Worm (Caenorhabditis elegans) whole organism, young adult: ENCODE measurements around the gene dph-3.

Experiments used
- C06A6.2 ChIP-seq: fragments of 200-800 bp; sonication (Bioruptor generic); conservative IDR thresholded peaks from 2 replicates; pipeline ENCODE4 v1.3.6; 2022; ENCODE audit warnings: missing genetic modification characterization, missing compliant biosample characterization
- F23B12.7 ChIP-seq: sonication (generic microtip); optimal IDR thresholded peaks from 2 replicates; lab custom pipeline; 2017; ENCODE audit warnings: missing genetic modification characterization, mild to moderate bottlenecking, missing compliant biosample characterization, antibody characterized with exemption, moderate library complexity; ENCODE audit not compliant: insufficient read depth
- F39B2.1 ChIP-seq: fragments of 200-800 bp; sonication (Bioruptor generic); IDR thresholded peaks from 2 replicates; pipeline ENCODE4 v1.3.6; 2022; ENCODE audit warnings: missing genetic modification reagents, missing genetic modification characterization, missing compliant biosample characterization
- Y95B8A.8 ChIP-seq: fragments of 200-800 bp; sonication (Bioruptor generic); IDR thresholded peaks from 2 replicates; pipeline ENCODE4 v1.3.6; 2022; ENCODE audit warnings: missing genetic modification reagents, missing genetic modification characterization, missing compliant biosample characterization
- ZK185.1 ChIP-seq: sonication (generic microtip); optimal IDR thresholded peaks from 2 replicates; lab custom pipeline; 2016; ENCODE audit warnings: mild to moderate bottlenecking, missing genetic modification characterization, missing compliant biosample characterization; ENCODE audit not compliant: poor library complexity, severe bottlenecking
- atf-7 ChIP-seq: sonication (generic microtip); optimal IDR thresholded peaks from 2 replicates; lab custom pipeline; 2017; ENCODE audit warnings: mild to moderate bottlenecking, missing genetic modification characterization, missing compliant biosample characterization
- ccch-3 ChIP-seq: fragments of 200-800 bp; sonication (Bioruptor generic); optimal IDR thresholded peaks from 2 replicates; lab custom pipeline; 2018; ENCODE audit warnings: mild to moderate bottlenecking, missing genetic modification characterization, missing compliant biosample characterization
- ceh-40 ChIP-seq: fragments of 200-800 bp; sonication (Bioruptor generic); IDR thresholded peaks from 2 replicates; pipeline ENCODE4 v1.3.6; 2022; ENCODE audit warnings: missing genetic modification characterization, missing compliant biosample characterization
- dpff-1 ChIP-seq: sonication (generic microtip); optimal IDR thresholded peaks from 2 replicates; lab custom pipeline; 2017; ENCODE audit warnings: mild to moderate bottlenecking, missing genetic modification characterization, missing compliant biosample characterization
- egl-44 ChIP-seq: fragments of 200-800 bp; sonication (Bioruptor generic); IDR thresholded peaks from 2 replicates; pipeline ENCODE4 v1.3.6; 2022; ENCODE audit warnings: missing genetic modification reagents, missing genetic modification characterization, missing compliant biosample characterization
- gei-17 ChIP-seq: fragments of 200-800 bp; sonication (Bioruptor generic); optimal IDR thresholded peaks from 2 replicates; lab custom pipeline; 2018; ENCODE audit warnings: mild to moderate bottlenecking, missing genetic modification characterization, missing compliant biosample characterization
- him-1 ChIP-seq: sonication (generic microtip); optimal IDR thresholded peaks from 2 replicates; lab custom pipeline; 2016; ENCODE audit warnings: missing genotype, missing genetic modification reagents, missing genetic modification characterization, missing compliant biosample characterization
- hlh-12 ChIP-seq: sonication (generic microtip); optimal IDR thresholded peaks from 2 replicates; lab custom pipeline; 2016; ENCODE audit warnings: missing genetic modification characterization, missing compliant biosample characterization
- hmg-1.2 ChIP-seq: fragments of 200-800 bp; sonication (Bioruptor generic); IDR thresholded peaks from 2 replicates; pipeline ENCODE4 v1.3.6; 2022; ENCODE audit warnings: missing genetic modification reagents, missing genetic modification characterization, missing compliant biosample characterization
- let-526 ChIP-seq: fragments of 200-800 bp; sonication (Bioruptor generic); IDR thresholded peaks from 2 replicates; pipeline ENCODE4 v1.3.6; 2022; ENCODE audit warnings: missing genetic modification reagents, missing genetic modification characterization, missing compliant biosample characterization
- lin-26 ChIP-seq: fragments of 200-800 bp; sonication (Bioruptor generic); IDR thresholded peaks from 2 replicates; pipeline ENCODE4 v1.3.6; 2022; ENCODE audit warnings: missing genetic modification reagents, missing genetic modification characterization, missing compliant biosample characterization
- lin-35 ChIP-seq, 3 experiments: fragments of 150-350 bp in 2 of 3; sonication (generic microtip) in 1 of 3; optimal IDR thresholded peaks; 2 replicates each; lab custom pipeline; 2014 to 2018; ENCODE audit warnings: missing biosample characterization in 3 of 3, missing genetic modification characterization in 3 of 3, missing genetic modification reagents in 3 of 3
- nhr-179 ChIP-seq: sonication (generic microtip); optimal IDR thresholded peaks from 2 replicates; lab custom pipeline; 2016; ENCODE audit warnings: mild to moderate bottlenecking, missing genetic modification characterization, missing compliant biosample characterization
- nhr-80 ChIP-seq: sonication (generic microtip); optimal IDR thresholded peaks from 2 replicates; lab custom pipeline; 2016; ENCODE audit warnings: missing genetic modification characterization, missing compliant biosample characterization
- nhr-90 ChIP-seq: sonication (generic microtip); optimal IDR thresholded peaks from 2 replicates; lab custom pipeline; 2016; ENCODE audit warnings: missing genotype, mild to moderate bottlenecking, missing genetic modification characterization, missing compliant biosample characterization
- snpc-1.1 ChIP-seq: sonication (generic microtip); optimal IDR thresholded peaks from 2 replicates; lab custom pipeline; 2017; ENCODE audit warnings: missing genetic modification characterization, mild to moderate bottlenecking, missing compliant biosample characterization, antibody characterized with exemption, moderate library complexity, missing genotype, missing genetic modification reagents; ENCODE audit not compliant: insufficient read depth
- snpc-3.4 ChIP-seq: sonication (generic microtip); optimal IDR thresholded peaks from 2 replicates; lab custom pipeline; 2017; ENCODE audit warnings: missing genetic modification characterization, mild to moderate bottlenecking, missing compliant biosample characterization, antibody characterized with exemption, moderate library complexity, missing genotype, missing genetic modification reagents
- snpc-4 ChIP-seq, 5 experiments: fragments of 150-350 bp in 1 of 5; sonication (generic microtip) in 4 of 5; optimal IDR thresholded peaks; 2 replicates each; lab custom pipeline; 2014 to 2018; ENCODE audit warnings: missing genetic modification characterization in 5 of 5, missing biosample characterization in 3 of 5, antibody characterized with exemption in 2 of 5, mild to moderate bottlenecking in 2 of 5, missing compliant biosample characterization in 2 of 5, missing genotype in 2 of 5, moderate library complexity in 2 of 5, missing genetic modification reagents in 1 of 5
- unc-130 ChIP-seq: sonication (generic microtip); optimal IDR thresholded peaks from 2 replicates; lab custom pipeline; 2016; ENCODE audit warnings: missing genetic modification reagents, missing genetic modification characterization, missing compliant biosample characterization
- zfh-2 ChIP-seq: fragments of 200-800 bp; sonication (Bioruptor generic); conservative IDR thresholded peaks from 2 replicates; pipeline ENCODE4 v1.3.6; 2022; ENCODE audit warnings: missing genetic modification reagents, missing genetic modification characterization, missing compliant biosample characterization
- ztf-22 ChIP-seq: fragments of 200-800 bp; sonication (Bioruptor generic); optimal IDR thresholded peaks from 2 replicates; lab custom pipeline; 2018; ENCODE audit warnings: mild to moderate bottlenecking, missing genetic modification characterization, moderate library complexity, missing compliant biosample characterization

dph-3 gene

ce11 chrIV:9755713-9756112 is 48.8 kb downstream of the dph-3 start (continued):
- no peak for TF ChIP-seq F23B12.7 (tag; lab: Kevin White, UChicago)
- TF ChIP-seq atf-7, result no peak
- TF ChIP-seq zfh-2, result no peak

ce11 chrIV:9756647-9757424 is 49.9 kb downstream of the dph-3 start:
- TF ChIP-seq ccch-3 (GFP tag; lab: Kevin White, UChicago), result no peak
- peak; percentile 81 for TF ChIP-seq nhr-80 (tag; lab: Kevin White, UChicago)
- no peak for TF ChIP-seq snpc-4 (GFP tag; optimal IDR thresholded peaks at IDR 0.05; lab: Kevin White, UChicago)
- TF ChIP-seq snpc-4 (tag; optimal IDR thresholded peaks at IDR 0.05; lab: Kevin White, UChicago), result peak in 1 of 4 experiments; percentile 13
- TF ChIP-seq hmg-1.2 (GFP tag; lab: Robert Waterston, UW), result peak; percentile 67; the same call in 1 of the 2 replicates

ce11 chrIV:9757425-9757740 is 50.4 kb downstream of the dph-3 start, which contains the start of gene nhr-97:
nhr-97 (plus strand) TSS chrIV:9757641.
- no peak for TF ChIP-seq snpc-3.4
- no peak for TF ChIP-seq nhr-90 (tag; lab: Kevin White, UChicago)
- TF ChIP-seq let-526 (GFP tag; lab: Robert Waterston, UW), result no peak
- TF ChIP-seq ceh-40 (GFP tag; lab: Robert Waterston, UW), result no peak
- no peak for TF ChIP-seq ZK185.1
- no peak for TF ChIP-seq Y95B8A.8 (GFP tag; lab: Robert Waterston, UW)
- no peak for TF ChIP-seq gei-17 (GFP tag; lab: Kevin White, UChicago)
- TF ChIP-seq ztf-22, result no peak
- TF ChIP-seq hlh-12, result no peak
- no peak for TF ChIP-seq egl-44
- TF ChIP-seq C06A6.2 (GFP tag; lab: Robert Waterston, UW), result no peak
- TF ChIP-seq unc-130 (GFP tag; lab: Kevin White, UChicago), result no peak
- TF ChIP-seq F39B2.1 (GFP tag; lab: Robert Waterston, UW), result no peak
- TF ChIP-seq him-1 (tag; lab: Kevin White, UChicago), result no peak
- no peak for TF ChIP-seq nhr-179 (tag; lab: Kevin White, UChicago)
- TF ChIP-seq lin-35 (GFP tag; optimal IDR thresholded peaks at IDR 0.05; lab: Kevin White, UChicago), result no peak
- TF ChIP-seq lin-26 (GFP tag; lab: Robert Waterston, UW), result no peak
- no peak for TF ChIP-seq dpff-1
- no peak for TF ChIP-seq snpc-1.1 (tag; lab: Kevin White, UChicago)
- TF ChIP-seq, all 124 proteins: peak for 0
